Worm (Caenorhabditis elegans) whole organism, L2 larva: ENCODE data around the gene F55C12.19.

Experiments
- ceh-82 ChIP-seq: fragments of 150-350 bp; optimal IDR thresholded peaks from 2 replicates; lab custom pipeline; 2014; ENCODE audit warnings: missing biosample characterization, missing genetic modification characterization
- dmd-4 ChIP-seq: sonication (generic microtip); optimal IDR thresholded peaks from 2 replicates; lab custom pipeline; 2017; ENCODE audit warnings: missing biosample characterization, missing genetic modification characterization
- sma-9 ChIP-seq, 2 experiments: fragments of 150-350 bp in 1 of 2; sonication (generic microtip) in 1 of 2; optimal IDR thresholded peaks; 2 replicates each; lab custom pipeline; 2014 to 2016; ENCODE audit warnings: missing genetic modification characterization in 2 of 2, mild to moderate bottlenecking in 1 of 2, missing biosample characterization in 1 of 2, missing compliant biosample characterization in 1 of 2, missing genetic modification reagents in 1 of 2, moderate library complexity in 1 of 2
- unc-39 ChIP-seq: fragments of 150-350 bp; optimal IDR thresholded peaks from 2 replicates; lab custom pipeline; 2014; ENCODE audit warnings: missing biosample characterization, missing genetic modification characterization

DNA sequence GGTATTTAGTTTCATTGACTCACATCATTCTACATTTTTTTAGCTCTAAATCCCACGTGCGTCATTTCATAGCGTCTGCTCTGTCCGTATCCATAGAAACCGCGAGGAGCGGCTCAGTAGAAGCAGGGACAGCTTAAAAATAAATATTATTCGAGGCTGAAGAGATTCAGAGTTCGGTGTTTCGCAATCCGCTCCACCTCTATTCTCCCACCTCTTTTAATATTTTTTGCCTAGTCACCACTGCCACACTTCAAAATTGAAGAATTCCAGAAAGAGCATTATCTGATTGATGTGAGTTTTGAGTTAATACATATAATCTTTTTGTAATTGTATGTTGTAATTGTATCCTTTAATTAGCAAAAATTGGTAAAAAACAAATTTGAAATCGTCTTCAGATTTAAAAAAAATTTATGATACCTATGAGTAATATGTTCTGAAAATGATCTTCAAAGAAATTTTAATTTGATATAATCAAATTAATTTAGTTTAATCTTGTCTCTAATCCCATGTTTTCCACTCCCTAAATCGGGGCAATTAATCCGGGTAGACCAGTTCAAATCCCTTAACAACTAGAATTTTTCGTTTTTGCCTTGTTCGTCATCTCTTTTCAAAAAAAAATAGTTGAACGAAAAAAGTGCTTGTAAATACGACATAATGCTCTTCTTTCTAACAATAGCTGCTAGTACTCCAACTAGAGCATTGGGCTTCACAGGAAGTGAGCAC is 23.6 kb downstream of the F55C12.19 start:
- no peak for TF ChIP-seq dmd-4 (tag; lab: Kevin White, UChicago)
- TF ChIP-seq unc-39 (tag; lab: Kevin White, UChicago) = no peak
- no peak for TF ChIP-seq ceh-82 (tag; lab: Kevin White, UChicago)
- no peak for TF ChIP-seq sma-9 (GFP tag; optimal IDR thresholded peaks at IDR 0.05; lab: Kevin White, UChicago)
- no peak for TF ChIP-seq sma-9 (tag; optimal IDR thresholded peaks at IDR 0.05; lab: Kevin White, UChicago)
